Fruit fly (Drosophila melanogaster): ENCODE results near the gene CG10038.

DNA sequence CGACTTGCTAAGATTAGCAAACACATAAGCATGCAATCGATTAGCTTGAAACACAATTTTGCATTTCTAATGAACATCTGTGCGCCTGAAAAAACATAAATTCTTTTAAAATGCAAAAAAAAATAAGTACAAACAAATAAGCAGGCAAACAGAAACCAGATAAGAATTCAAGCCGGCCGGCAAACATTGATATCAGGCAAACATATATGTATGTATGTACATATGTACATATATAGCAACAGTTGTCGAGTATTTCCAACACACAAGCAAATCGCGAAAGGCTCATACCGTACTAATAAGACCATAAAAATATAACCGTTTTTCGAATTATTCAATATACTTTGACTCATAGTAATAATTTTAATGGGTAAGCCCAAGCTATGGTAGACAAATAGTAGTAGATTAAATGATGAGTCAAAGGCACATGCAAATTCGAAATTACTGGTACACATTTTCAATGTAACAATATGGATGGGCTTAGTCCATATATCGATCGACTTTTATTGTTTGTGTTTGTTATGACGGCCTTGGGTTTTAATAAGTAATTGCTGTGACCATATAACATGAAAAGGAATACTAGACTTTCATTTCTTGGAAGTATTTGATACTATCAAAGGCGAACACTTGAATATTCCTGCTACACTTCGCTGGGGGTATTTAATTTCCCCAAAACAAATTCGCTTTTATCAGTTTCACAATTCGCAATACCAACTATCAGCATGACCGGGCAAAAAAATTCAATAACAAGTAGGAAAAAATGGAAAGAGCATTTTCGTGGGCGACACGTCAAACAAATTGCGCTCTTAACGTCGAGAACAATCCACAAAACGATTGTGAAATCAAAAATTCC is 19.6 kb upstream of the CG10038 start:
- TF ChIP-seq Sin3A (optimal IDR thresholded peaks at IDR 0.05), result no peak
- TF ChIP-seq ttk (optimal IDR thresholded peaks at IDR 0.05), result no peak

All from Kc167 (cell line).